Fruit fly (Drosophila melanogaster): Measurements from ENCODE around the gene IM33.

The IM33 gene

dm6 chr2L:3703260-3703659 is 6.8 kb upstream of the IM33 start, which contains the start of gene CG2816:
TSS of gene CG2816 (plus strand) at chr2L:3703659.
- peak; percentile 79 for TF ChIP-seq CG33017 (tag; optimal IDR thresholded peaks at IDR 0.05)
- TF ChIP-seq CG1620 (GFP tag; optimal IDR thresholded peaks at IDR 0.05) = peak; percentile 7
- TF ChIP-seq Clk (GFP tag; optimal IDR thresholded peaks at IDR 0.05) = no peak
- TF ChIP-seq pad (GFP tag; optimal IDR thresholded peaks at IDR 0.05) = peak; percentile 22
- no peak for TF ChIP-seq Mnt (GFP tag; optimal IDR thresholded peaks at IDR 0.05)
- TF ChIP-seq Crg-1 (GFP tag; optimal IDR thresholded peaks at IDR 0.05) = no peak
- TF ChIP-seq ovo (GFP tag; optimal IDR thresholded peaks at IDR 0.05) = no peak
- no peak for TF ChIP-seq cic (GFP tag; optimal IDR thresholded peaks at IDR 0.05)
- TF ChIP-seq Hr96 (GFP tag; optimal IDR thresholded peaks at IDR 0.05) = peak; percentile 54
- peak; percentile 77 for TF ChIP-seq kay (GFP tag; ENCODE audit: borderline replicate concordance)
- no peak for TF ChIP-seq bab1 (GFP tag; optimal IDR thresholded peaks at IDR 0.05)
- peak; percentile 13 for TF ChIP-seq tj (GFP tag; optimal IDR thresholded peaks at IDR 0.05)
- peak; percentile 64 for TF ChIP-seq CG14711 (tag; optimal IDR thresholded peaks at IDR 0.05)
- TF ChIP-seq CG7045 (GFP tag; optimal IDR thresholded peaks at IDR 0.05) = peak; percentile 44
- TF ChIP-seq CG7101 (tag; optimal IDR thresholded peaks at IDR 0.05) = peak; percentile 45
- no peak for TF ChIP-seq cnc (optimal IDR thresholded peaks at IDR 0.05)
- no peak for TF ChIP-seq CG11617 (GFP tag; optimal IDR thresholded peaks at IDR 0.05)
- TF ChIP-seq CG5204 (GFP tag; optimal IDR thresholded peaks at IDR 0.05) = peak; percentile 69
- TF ChIP-seq CG12768 (GFP tag; optimal IDR thresholded peaks at IDR 0.05) = peak; percentile 64
- TF ChIP-seq toe (GFP tag; optimal IDR thresholded peaks at IDR 0.05) = peak; percentile 57

dm6 chr2L:3701526-3701925 is 5.1 kb upstream of the IM33 start, which contains the start of gene CG43145:
TSS of gene CG43145 (plus strand) at chr2L:3701826.
- TF ChIP-seq CG1620 (GFP tag; optimal IDR thresholded peaks at IDR 0.05) (no peak), pad (GFP tag; optimal IDR thresholded peaks at IDR 0.05) (no peak), Clk (GFP tag; optimal IDR thresholded peaks at IDR 0.05) (no peak), Mnt (GFP tag; optimal IDR thresholded peaks at IDR 0.05) (no peak), CG7045 (GFP tag; optimal IDR thresholded peaks at IDR 0.05) (no peak), CG12768 (GFP tag; optimal IDR thresholded peaks at IDR 0.05) (no peak), CG33017 (tag; optimal IDR thresholded peaks at IDR 0.05) (no peak), Crg-1 (GFP tag; optimal IDR thresholded peaks at IDR 0.05) (no peak), CG5204 (GFP tag; optimal IDR thresholded peaks at IDR 0.05) (no peak), cnc (optimal IDR thresholded peaks at IDR 0.05) (no peak), Hr96 (GFP tag; optimal IDR thresholded peaks at IDR 0.05) (no peak), kay (GFP tag; ENCODE audit: borderline replicate concordance) (no peak), CG11617 (GFP tag; optimal IDR thresholded peaks at IDR 0.05) (no peak), tj (GFP tag; optimal IDR thresholded peaks at IDR 0.05) (no peak), toe (GFP tag; optimal IDR thresholded peaks at IDR 0.05) (no peak), CG14711 (tag; optimal IDR thresholded peaks at IDR 0.05) (no peak)

- TF ChIP-seq ovo (GFP tag; optimal IDR thresholded peaks at IDR 0.05) = no peak
- TF ChIP-seq CG7101 (tag; optimal IDR thresholded peaks at IDR 0.05) = no peak
- no peak for TF ChIP-seq CG12768 (GFP tag; optimal IDR thresholded peaks at IDR 0.05)
- no peak for TF ChIP-seq kay (GFP tag; ENCODE audit: borderline replicate concordance)
- no peak for TF ChIP-seq toe (GFP tag; optimal IDR thresholded peaks at IDR 0.05)
- TF ChIP-seq CG7045 (GFP tag; optimal IDR thresholded peaks at IDR 0.05) = no peak
- TF ChIP-seq Hr96 (GFP tag; optimal IDR thresholded peaks at IDR 0.05) = no peak
- TF ChIP-seq tj (GFP tag; optimal IDR thresholded peaks at IDR 0.05) = no peak
- TF ChIP-seq cnc (optimal IDR thresholded peaks at IDR 0.05) = no peak
- TF ChIP-seq Mnt (GFP tag; optimal IDR thresholded peaks at IDR 0.05) = no peak
- no peak for TF ChIP-seq CG5204 (GFP tag; optimal IDR thresholded peaks at IDR 0.05)
- no peak for TF ChIP-seq Crg-1 (GFP tag; optimal IDR thresholded peaks at IDR 0.05)
- no peak for TF ChIP-seq pad (GFP tag; optimal IDR thresholded peaks at IDR 0.05)
- TF ChIP-seq Clk (GFP tag; optimal IDR thresholded peaks at IDR 0.05) = no peak
Observed at dm6 chr2L:3700990-3701389, 4.5 kb upstream of the IM33 start, which contains the start of gene CG42467. TSS of gene CG42467 (plus strand) at chr2L:3701290.

dm6 chr2L:3700374-3700773 is 3.9 kb upstream of the IM33 start, which contains the start of gene Sfp24C1:
TSS of gene Sfp24C1 (plus strand) at chr2L:3700674.
- TF ChIP-seq pad (GFP tag; optimal IDR thresholded peaks at IDR 0.05) (no peak), Crg-1 (GFP tag; optimal IDR thresholded peaks at IDR 0.05) (no peak), Hr96 (GFP tag; optimal IDR thresholded peaks at IDR 0.05) (no peak), cnc (optimal IDR thresholded peaks at IDR 0.05) (no peak), CG33017 (tag; optimal IDR thresholded peaks at IDR 0.05) (no peak), ovo (GFP tag; optimal IDR thresholded peaks at IDR 0.05) (no peak)

- TF ChIP-seq CG33017 (tag; optimal IDR thresholded peaks at IDR 0.05) = no peak
- TF ChIP-seq CG7045 (GFP tag; optimal IDR thresholded peaks at IDR 0.05) = no peak
- TF ChIP-seq CG5204 (GFP tag; optimal IDR thresholded peaks at IDR 0.05) = no peak
- no peak for TF ChIP-seq CG14711 (tag; optimal IDR thresholded peaks at IDR 0.05)
- no peak for TF ChIP-seq Mnt (GFP tag; optimal IDR thresholded peaks at IDR 0.05)
- no peak for TF ChIP-seq CG7101 (tag; optimal IDR thresholded peaks at IDR 0.05)
- no peak for TF ChIP-seq CG11617 (GFP tag; optimal IDR thresholded peaks at IDR 0.05)
- no peak for TF ChIP-seq Hr96 (GFP tag; optimal IDR thresholded peaks at IDR 0.05)
- no peak for TF ChIP-seq bab1 (GFP tag; optimal IDR thresholded peaks at IDR 0.05)
- TF ChIP-seq CG12768 (GFP tag; optimal IDR thresholded peaks at IDR 0.05) = no peak
- no peak for TF ChIP-seq tj (GFP tag; optimal IDR thresholded peaks at IDR 0.05)
- TF ChIP-seq cnc (optimal IDR thresholded peaks at IDR 0.05) = no peak
Observed at dm6 chr2L:3699895-3700294, 3.4 kb upstream of the IM33 start, which contains the start of gene CG42465. TSS of gene CG42465 (plus strand) at chr2L:3700195.

dm6 chr2L:3698992-3699514 is 2.6 kb upstream of the IM33 start, which contains the start of the genes CG10031 and CG42464:
TSS of gene CG10031 (minus strand) at chr2L:3699092.
TSS of gene CG42464 (plus strand) at chr2L:3699464.
- TF ChIP-seq kay (GFP tag; ENCODE audit: borderline replicate concordance) = peak; percentile 84
- TF ChIP-seq CG7101 (tag; optimal IDR thresholded peaks at IDR 0.05) = no peak
